Worm (Caenorhabditis elegans) whole organism, L1 larva: ENCODE measurements around the gene nhr-1.
A peak's percentile ranks its signal among the peaks of the same experiment; 100 is the strongest.
"Not testable (repeated sequence)": the region's sequence is repeated elsewhere in the genome, so short reads cannot be mapped to it uniquely, and the experiment has no call there.

Experiments used
- F16B12.6 ChIP-seq: fragments of 150-350 bp; optimal IDR thresholded peaks from 2 replicates; lab custom pipeline; 2014; ENCODE audit warnings: missing biosample characterization, missing genetic modification characterization
- aha-1 ChIP-seq: fragments of 150-350 bp; optimal IDR thresholded peaks from 2 replicates; lab custom pipeline; 2014; ENCODE audit warnings: missing biosample characterization, missing genetic modification characterization
- aly-2 ChIP-seq: fragments of 150-350 bp; optimal IDR thresholded peaks from 2 replicates; lab custom pipeline; 2014; ENCODE audit warnings: missing biosample characterization, missing genetic modification characterization
- blmp-1 ChIP-seq: fragments of 150-350 bp; optimal IDR thresholded peaks from 2 replicates; lab custom pipeline; 2014; ENCODE audit warnings: missing biosample characterization, missing genetic modification characterization
- ceh-82 ChIP-seq, 3 experiments: fragments of 150-350 bp in 1 of 3; sonication (generic microtip) in 2 of 3; optimal IDR thresholded peaks; 2 replicates each; lab custom pipeline; 2014 to 2017; ENCODE audit warnings: missing biosample characterization in 3 of 3, missing genetic modification characterization in 3 of 3
- ceh-88 ChIP-seq: fragments of 200-800 bp; sonication (Bioruptor generic); IDR thresholded peaks from 2 replicates; pipeline ENCODE4 v1.3.6; 2022; ENCODE audit warnings: missing genetic modification characterization, missing compliant biosample characterization
- efl-1 ChIP-seq, 4 experiments: fragments of 150-350 bp; optimal IDR thresholded peaks in 3 of 4; peaks in 1 of 4; 1 replicate in 1 of 4; 2 replicates in 3 of 4; lab custom pipeline; 2014; ENCODE audit warnings: missing biosample characterization in 2 of 4, missing genetic modification characterization in 2 of 4, missing genetic modification reagents in 2 of 4
- efl-3 ChIP-seq: fragments of 200-800 bp; sonication (Bioruptor generic); optimal IDR thresholded peaks from 2 replicates; lab custom pipeline; 2018; ENCODE audit warnings: mild to moderate bottlenecking, missing genetic modification characterization, missing compliant biosample characterization
- elt-2 ChIP-seq: sonication (generic microtip); optimal IDR thresholded peaks from 2 replicates; lab custom pipeline; 2016; ENCODE audit warnings: missing genetic modification characterization, mild to moderate bottlenecking, inconsistent platforms, missing compliant biosample characterization, missing genetic modification reagents
- fkh-4 ChIP-seq: sonication (generic microtip); optimal IDR thresholded peaks from 2 replicates; lab custom pipeline; 2016; ENCODE audit warnings: missing compliant biosample characterization, missing genetic modification characterization, borderline replicate concordance
- fkh-8 ChIP-seq: sonication (generic microtip); optimal IDR thresholded peaks from 2 replicates; lab custom pipeline; 2016; ENCODE audit warnings: mild to moderate bottlenecking, missing genetic modification characterization, missing compliant biosample characterization
- fos-1 ChIP-seq: fragments of 150-350 bp; optimal IDR thresholded peaks from 2 replicates; lab custom pipeline; 2014; ENCODE audit warnings: missing biosample characterization, missing genetic modification characterization
- hlh-4 ChIP-seq: sonication (generic microtip); optimal IDR thresholded peaks from 2 replicates; lab custom pipeline; 2016; ENCODE audit warnings: mild to moderate bottlenecking, missing genetic modification characterization, missing compliant biosample characterization
- isw-1 ChIP-seq: fragments of 200-800 bp; sonication (Bioruptor generic); IDR thresholded peaks from 2 replicates; pipeline ENCODE4 v1.3.6; 2022; ENCODE audit warnings: missing genetic modification characterization, missing compliant biosample characterization
- lin-14 ChIP-seq: fragments of 200-800 bp; sonication (Bioruptor generic); optimal IDR thresholded peaks from 2 replicates; lab custom pipeline; 2018; ENCODE audit warnings: mild to moderate bottlenecking, missing genetic modification characterization, moderate library complexity, missing compliant biosample characterization
- lin-39 ChIP-seq: fragments of 150-350 bp; optimal IDR thresholded peaks from 2 replicates; lab custom pipeline; 2014; ENCODE audit warnings: missing biosample characterization, missing genetic modification reagents, missing genetic modification characterization
- mdl-1 ChIP-seq, 2 experiments: fragments of 150-350 bp; optimal IDR thresholded peaks; 2 replicates each; lab custom pipeline; 2014 to 2017; ENCODE audit warnings: missing biosample characterization in 2 of 2, missing genetic modification characterization in 2 of 2, inconsistent platforms in 1 of 2
- mef-2 ChIP-seq: fragments of 150-350 bp; optimal IDR thresholded peaks from 2 replicates; lab custom pipeline; 2014; ENCODE audit warnings: missing biosample characterization, missing genetic modification characterization
- nhr-11 ChIP-seq: fragments of 150-350 bp; optimal IDR thresholded peaks from 2 replicates; lab custom pipeline; 2014; ENCODE audit warnings: missing biosample characterization, missing genetic modification characterization
- nhr-20 ChIP-seq: sonication (generic microtip); optimal IDR thresholded peaks from 2 replicates; lab custom pipeline; 2016; ENCODE audit warnings: mild to moderate bottlenecking, missing genetic modification characterization, missing compliant biosample characterization
- nhr-47 ChIP-seq: sonication (generic microtip); optimal IDR thresholded peaks from 2 replicates; lab custom pipeline; 2016; ENCODE audit warnings: mild to moderate bottlenecking, missing genetic modification characterization, moderate library complexity, missing compliant biosample characterization
- nhr-76 ChIP-seq: sonication (generic microtip); optimal IDR thresholded peaks from 2 replicates; lab custom pipeline; 2017; ENCODE audit warnings: missing biosample characterization, missing genetic modification characterization
- nhr-84 ChIP-seq: sonication (generic microtip); optimal IDR thresholded peaks from 2 replicates; lab custom pipeline; 2017; ENCODE audit warnings: missing biosample characterization, missing genetic modification characterization
- nhr-85 ChIP-seq: sonication (generic microtip); peaks from one replicate; lab custom pipeline; 2016; ENCODE audit warnings: missing genetic modification characterization, inconsistent platforms, missing compliant biosample characterization
- pag-3 ChIP-seq: sonication (generic microtip); optimal IDR thresholded peaks from 2 replicates; lab custom pipeline; 2017; ENCODE audit warnings: missing genetic modification characterization, mild to moderate bottlenecking, missing compliant biosample characterization, antibody characterized with exemption, borderline replicate concordance; ENCODE audit not compliant: insufficient read depth
- pax-3 ChIP-seq: fragments of 200-800 bp; sonication (Bioruptor generic); optimal IDR thresholded peaks from 2 replicates; lab custom pipeline; 2018; ENCODE audit warnings: mild to moderate bottlenecking, missing genetic modification characterization, moderate library complexity, missing compliant biosample characterization
- rnt-1 ChIP-seq: sonication (generic microtip); optimal IDR thresholded peaks from 2 replicates; lab custom pipeline; 2016; ENCODE audit warnings: mild to moderate bottlenecking, missing genetic modification characterization, moderate library complexity, missing compliant biosample characterization
- snpc-4 ChIP-seq: fragments of 150-350 bp; optimal IDR thresholded peaks from 2 replicates; lab custom pipeline; 2014; ENCODE audit warnings: missing biosample characterization, missing genetic modification characterization
- snu-23 ChIP-seq: sonication (generic microtip); optimal IDR thresholded peaks from 2 replicates; lab custom pipeline; 2016; ENCODE audit warnings: missing genetic modification characterization, missing compliant biosample characterization
- sptf-1 ChIP-seq: fragments of 150-350 bp; optimal IDR thresholded peaks from 2 replicates; lab custom pipeline; 2014; ENCODE audit warnings: missing biosample characterization, missing genetic modification characterization
- unc-130 ChIP-seq: fragments of 150-350 bp; optimal IDR thresholded peaks from 2 replicates; lab custom pipeline; 2017; ENCODE audit warnings: missing biosample characterization, missing genetic modification characterization, inconsistent platforms
- unc-86 ChIP-seq: sonication (generic microtip); optimal IDR thresholded peaks from 2 replicates; lab custom pipeline; 2016; ENCODE audit warnings: missing genetic modification characterization, missing compliant biosample characterization
- xbp-1 ChIP-seq: sonication (generic microtip); optimal IDR thresholded peaks from 2 replicates; lab custom pipeline; 2016; ENCODE audit warnings: missing genetic modification characterization, missing compliant biosample characterization

Gene nhr-1

ce11 chrX:17545498-17545897, 31.6 kb downstream of the nhr-1 start (continued):
- TF ChIP-seq snu-23 (GFP tag; lab: Kevin White, UChicago), result peak; percentile 77
- no peak for TF ChIP-seq nhr-11
- no peak for TF ChIP-seq pax-3 (tag; lab: Kevin White, UChicago)
- TF ChIP-seq unc-130 (tag; lab: Kevin White, UChicago), result no peak
- no peak for TF ChIP-seq lin-14 (GFP tag; lab: Kevin White, UChicago)
- peak; percentile 45 for TF ChIP-seq xbp-1
- peak; percentile 26 for TF ChIP-seq fkh-4 (tag; lab: Kevin White, UChicago)
- peak; percentile 31 for TF ChIP-seq fkh-8 (tag; lab: Kevin White, UChicago)

- not testable (repeated sequence) for TF ChIP-seq nhr-85 (tag; lab: Kevin White, UChicago); elt-2; sptf-1 (tag; lab: Kevin White, UChicago)
Measured at ce11 chrX:17548539-17548938, 34.7 kb downstream of the nhr-1 start, which contains the start of gene hlh-29. Gene hlh-29 (minus strand): TSS chrX:17548639.

- not testable (repeated sequence) for TF ChIP-seq snpc-4 (tag; lab: Kevin White, UChicago); mdl-1 (tag; optimal IDR thresholded peaks at IDR 0.05; lab: Kevin White, UChicago); efl-3 (GFP tag; lab: Kevin White, UChicago)
Measured at ce11 chrX:17550755-17551154, 36.9 kb downstream of the nhr-1 start, which contains the start of gene hlh-28. Gene hlh-28 (plus strand): TSS chrX:17551055.

ce11 chrX:17553772-17554171, 39.9 kb downstream of the nhr-1 start:
- TF ChIP-seq nhr-76 (tag; lab: Kevin White, UChicago), result no peak
- no peak for TF ChIP-seq lin-39 (tag; lab: Kevin White, UChicago)
- TF ChIP-seq mef-2 (tag; lab: Kevin White, UChicago), result no peak
- no peak for TF ChIP-seq aly-2
- no peak for TF ChIP-seq efl-3 (GFP tag; lab: Kevin White, UChicago)
- TF ChIP-seq fkh-4 (tag; lab: Kevin White, UChicago), result no peak

- TF ChIP-seq lin-14 (GFP tag; lab: Kevin White, UChicago) (peak; percentile 74), mdl-1 (tag; optimal IDR thresholded peaks at IDR 0.05; lab: Kevin White, UChicago) (peak in 1 of 2 experiments; percentile 6), efl-1 (optimal IDR thresholded peaks at IDR 0.05; lab: Kevin White, UChicago) (no peak), efl-1 (GFP tag; optimal IDR thresholded peaks at IDR 0.05 in 1 of 2; lab: Kevin White, UChicago) (peak in 1 of 2 experiments; percentile 83), blmp-1 (tag; lab: Kevin White, UChicago) (peak; percentile 24), nhr-47 (tag; lab: Kevin White, UChicago) (no peak), unc-86 (tag; lab: Kevin White, UChicago) (no peak), nhr-85 (tag; lab: Kevin White, UChicago) (peak; percentile 16), F16B12.6 (tag; lab: Kevin White, UChicago) (no peak), ceh-82 (tag; optimal IDR thresholded peaks at IDR 0.05; lab: Kevin White, UChicago) (peak in 1 of 3 experiments; percentile 12)
Measured at ce11 chrX:17562195-17562594, 48.3 kb downstream of the nhr-1 start.

- TF ChIP-seq fos-1, result no peak
- no peak for TF ChIP-seq pag-3
- TF ChIP-seq nhr-84 (tag; lab: Kevin White, UChicago), result no peak
- TF ChIP-seq rnt-1 (tag; lab: Kevin White, UChicago), result no peak
- TF ChIP-seq lin-39 (tag; lab: Kevin White, UChicago), result no peak
- no peak for TF ChIP-seq nhr-20
- TF ChIP-seq mef-2 (tag; lab: Kevin White, UChicago), result no peak
- TF ChIP-seq isw-1, result no peak
- no peak for TF ChIP-seq aly-2
- TF ChIP-seq hlh-4 (tag; lab: Kevin White, UChicago), result no peak
- no peak for TF ChIP-seq snpc-4 (tag; lab: Kevin White, UChicago)
- no peak for TF ChIP-seq aha-1 (tag; lab: Kevin White, UChicago)
- no peak for TF ChIP-seq ceh-88
Measured at ce11 chrX:17563411-17563810, 49.5 kb downstream of the nhr-1 start, which contains the start of gene F31A3.5. Gene F31A3.5 (minus strand): TSS chrX:17563610.
